Fruit fly (Drosophila melanogaster): ENCODE measurements around the gene Lectin-galC1.

Lectin-galC1 gene

dm6 chr2L:19416602-19417497, at the start of gene Lectin-galC1 (continued):
- TF ChIP-seq da (GFP tag; optimal IDR thresholded peaks at IDR 0.05) (peak; percentile 70), wek (GFP tag; optimal IDR thresholded peaks at IDR 0.05) (peak; percentile 57), CG4404 (GFP tag; IDR thresholded peaks at IDR 0.05) (peak; percentile 77), ro (GFP tag; IDR thresholded peaks at IDR 0.05) (no peak; the same call in 1 of the 2 replicates), Hr39 (optimal IDR thresholded peaks at IDR 0.05) (no peak), CG1647 (GFP tag; optimal IDR thresholded peaks at IDR 0.05) (peak; percentile 87), CG6683 (GFP tag; optimal IDR thresholded peaks at IDR 0.05) (peak; percentile 60), CG7556 (GFP tag; optimal IDR thresholded peaks at IDR 0.05) (peak; percentile 80), Drgx (GFP tag; IDR thresholded peaks at IDR 0.05) (peak; percentile 86), CG6175 (GFP tag; IDR thresholded peaks at IDR 0.05) (no peak), shn (GFP tag; optimal IDR thresholded peaks at IDR 0.05) (peak; percentile 84), CG14710 (tag; optimal IDR thresholded peaks at IDR 0.05) (peak; percentile 85), zfh2 (GFP tag; optimal IDR thresholded peaks at IDR 0.05) (peak; percentile 12), CG2129 (GFP tag; IDR thresholded peaks at IDR 0.05; ENCODE audit: partially characterized antibody) (no peak), Taf1 (GFP tag; IDR thresholded peaks at IDR 0.05) (peak; percentile 30; the same call in 1 of the 2 replicates), CG43689 (GFP tag; IDR thresholded peaks at IDR 0.05) (peak; percentile 58), stwl (tag; optimal IDR thresholded peaks at IDR 0.05) (peak; percentile 35), CG8924 (tag; optimal IDR thresholded peaks at IDR 0.05) (peak; percentile 92), CG7963 (GFP tag; IDR thresholded peaks at IDR 0.05; ENCODE audit: partially characterized antibody) (no peak), CG11085 (GFP tag; IDR thresholded peaks at IDR 0.05) (0 out of 2 replicates have a peak, but pooled peaks have one; percentile 41), Ets65A (GFP tag) (peak; percentile 96), fru (optimal IDR thresholded peaks at IDR 0.05) (no peak), Xbp1 (GFP tag; optimal IDR thresholded peaks at IDR 0.05) (peak; percentile 91), tin (GFP tag; optimal IDR thresholded peaks at IDR 0.05) (peak; percentile 83), ranshi (GFP tag; IDR thresholded peaks at IDR 0.05) (peak; percentile 86), CG4360 (GFP tag; IDR thresholded peaks at IDR 0.05) (peak; percentile 48; the same call in 1 of the 2 replicates), ewg (GFP tag; optimal IDR thresholded peaks at IDR 0.05) (peak; percentile 81), CG11560 (tag; IDR thresholded peaks at IDR 0.05) (peak; percentile 65; the same call in 2 of the 3 replicates), caup (GFP tag; optimal IDR thresholded peaks at IDR 0.05; ENCODE audit: severe bottlenecking) (peak; percentile 76), sob (GFP tag; IDR thresholded peaks at IDR 0.05) (peak; percentile 79), Hr78 (GFP tag; optimal IDR thresholded peaks at IDR 0.05) (peak in 1 of 2 experiments; percentile 65), CG14860 (GFP tag; IDR thresholded peaks at IDR 0.05; ENCODE audit: partially characterized antibody) (no peak), crc (GFP tag; optimal IDR thresholded peaks at IDR 0.05) (peak; percentile 72), Tbp (GFP tag; optimal IDR thresholded peaks at IDR 0.05) (no peak), CG2875 (GFP tag; optimal IDR thresholded peaks at IDR 0.05) (peak; percentile 86), en (GFP tag; optimal IDR thresholded peaks at IDR 0.05) (peak; percentile 87), CG4707 (GFP tag; optimal IDR thresholded peaks at IDR 0.05) (peak; percentile 60), CG12769 (tag; optimal IDR thresholded peaks at IDR 0.05) (peak; percentile 73), CG14965 (GFP tag; optimal IDR thresholded peaks at IDR 0.05; ENCODE audit: borderline replicate concordance) (peak; percentile 77), CG15696 (tag; optimal IDR thresholded peaks at IDR 0.05) (peak; percentile 81), HHEX (GFP tag; optimal IDR thresholded peaks at IDR 0.05) (peak; percentile 84), phol (tag; optimal IDR thresholded peaks at IDR 0.05) (peak; percentile 88), CG15479 (GFP tag; optimal IDR thresholded peaks at IDR 0.05) (no peak), insv (GFP tag; optimal IDR thresholded peaks at IDR 0.05) (peak in 1 of 2 experiments; percentile 16), Usf (GFP tag; optimal IDR thresholded peaks at IDR 0.05) (peak; percentile 63), CG2199 (GFP tag; IDR thresholded peaks at IDR 0.05) (peak; percentile 27; the same call in 1 of the 3 replicates), YL-1 (GFP tag; optimal IDR thresholded peaks at IDR 0.05) (peak; percentile 70), Chrac-16 (GFP tag; optimal IDR thresholded peaks at IDR 0.05) (peak; percentile 88)

Data from whole organism, embryonic.